Fruit fly (Drosophila melanogaster) whole organism, embryonic: ENCODE data around the gene Tm1.
A peak's percentile ranks its signal among the peaks of the same experiment; 100 is the strongest.

Experiments used
- Atf-2 ChIP-seq: fragments of 200-800 bp; sonication (Bioruptor generic); optimal IDR thresholded peaks from 2 replicates; lab custom pipeline; 2016; ENCODE audit warnings: missing biosample characterization, missing genetic modification characterization
- Atf6 ChIP-seq: fragments of 200-800 bp; sonication (Bioruptor generic); IDR thresholded peaks from 2 replicates; pipeline ENCODE4 v1.3.6; 2022; ENCODE audit warnings: missing biosample characterization, missing genetic modification characterization
- B-H1 ChIP-seq: fragments of 200-800 bp; sonication (Bioruptor generic); IDR thresholded peaks from 3 replicates; pipeline ENCODE4 v1.3.6; 2022; ENCODE audit warnings: missing biosample characterization, missing genetic modification characterization
- Blimp-1 ChIP-seq: fragments of 200-800 bp; sonication (Bioruptor generic); optimal IDR thresholded peaks from 3 replicates; lab custom pipeline; 2018; ENCODE audit warnings: missing biosample characterization, missing genetic modification characterization, mild to moderate bottlenecking, moderate library complexity, missing genetic modification reagents
- CG10979 ChIP-seq: fragments of 200-800 bp; sonication (Bioruptor generic); optimal IDR thresholded peaks from 2 replicates; lab custom pipeline; 2018; ENCODE audit warnings: missing biosample characterization, mild to moderate bottlenecking, missing genetic modification characterization, moderate library complexity
- CG11085 ChIP-seq: fragments of 200-800 bp; sonication (Bioruptor generic); IDR thresholded peaks from 2 replicates; pipeline ENCODE4 v1.3.6; 2022; ENCODE audit warnings: missing biosample characterization, missing genetic modification characterization
- CG12236 ChIP-seq: fragments of 200-800 bp; sonication (Bioruptor generic); optimal IDR thresholded peaks from 2 replicates; lab custom pipeline; 2016; ENCODE audit warnings: missing biosample characterization, missing genetic modification characterization
- CG13123 ChIP-seq: fragments of 200-800 bp; sonication (Bioruptor generic); optimal IDR thresholded peaks from 2 replicates; lab custom pipeline; 2016; ENCODE audit warnings: missing biosample characterization, missing genetic modification characterization
- CG17186 ChIP-seq: fragments of 200-800 bp; sonication (Bioruptor generic); optimal IDR thresholded peaks from 3 replicates; lab custom pipeline; 2017; ENCODE audit warnings: missing biosample characterization, missing genetic modification reagents, missing genetic modification characterization
- CG17829 ChIP-seq: fragments of 200-800 bp; optimal IDR thresholded peaks from 2 replicates; lab custom pipeline; 2019; ENCODE audit warnings: missing biosample characterization, mild to moderate bottlenecking, missing genetic modification characterization, moderate library complexity
- CG2199 ChIP-seq: fragments of 200-800 bp; sonication (Bioruptor generic); IDR thresholded peaks from 3 replicates; pipeline ENCODE4 v1.3.6; 2022; ENCODE audit warnings: missing biosample characterization, missing genetic modification characterization
- CG3838 ChIP-seq: fragments of 200-800 bp; sonication (Bioruptor generic); optimal IDR thresholded peaks from 3 replicates; lab custom pipeline; 2016; ENCODE audit warnings: missing biosample characterization, missing genetic modification characterization
- CG4617 ChIP-seq: fragments of 200-800 bp; sonication (Bioruptor generic); optimal IDR thresholded peaks from 3 replicates; lab custom pipeline; 2016; ENCODE audit warnings: missing biosample characterization, missing genetic modification characterization, borderline replicate concordance
- CG5953 ChIP-seq: fragments of 200-800 bp; sonication (Bioruptor generic); IDR thresholded peaks from 2 replicates; pipeline ENCODE4 v1.3.6; 2022; ENCODE audit warnings: missing biosample characterization, missing genetic modification characterization
- CG7745 ChIP-seq: fragments of 200-800 bp; sonication (Bioruptor generic); optimal IDR thresholded peaks from 2 replicates; lab custom pipeline; 2018; ENCODE audit warnings: missing biosample characterization, mild to moderate bottlenecking, missing genetic modification characterization, moderate library complexity
- CG7839 ChIP-seq: fragments of 200-800 bp; sonication (Bioruptor generic); optimal IDR thresholded peaks from 3 replicates; lab custom pipeline; 2018; ENCODE audit warnings: missing biosample characterization, mild to moderate bottlenecking, missing genetic modification characterization, moderate library complexity
- CG8359 ChIP-seq: fragments of 200-800 bp; sonication (Bioruptor generic); optimal IDR thresholded peaks from 2 replicates; lab custom pipeline; 2017; ENCODE audit warnings: missing biosample characterization, mild to moderate bottlenecking, missing genetic modification characterization, borderline replicate concordance
- CG8388 ChIP-seq: fragments of 200-800 bp; sonication (Bioruptor generic); optimal IDR thresholded peaks from 2 replicates; lab custom pipeline; 2019; ENCODE audit warnings: missing biosample characterization, mild to moderate bottlenecking, missing genetic modification characterization, moderate library complexity
- Dip2 ChIP-seq: fragments of 200-800 bp; sonication (Bioruptor generic); IDR thresholded peaks from 2 replicates; pipeline ENCODE4 v1.3.6; 2022; ENCODE audit warnings: missing biosample characterization, missing genetic modification characterization
- GATAe ChIP-seq: fragments of 200-800 bp; sonication (Bioruptor generic); conservative IDR thresholded peaks from 2 replicates; pipeline ENCODE4 v1.3.6; 2022; ENCODE audit warnings: missing biosample characterization, missing genetic modification characterization
- HLH54F ChIP-seq: fragments of 200-800 bp; sonication (Bioruptor generic); optimal IDR thresholded peaks from 3 replicates; lab custom pipeline; 2016; ENCODE audit warnings: missing biosample characterization, missing genetic modification characterization
- Hand ChIP-seq: fragments of 200-800 bp; sonication (Bioruptor generic); optimal IDR thresholded peaks from 2 replicates; lab custom pipeline; 2017; ENCODE audit warnings: mild to moderate bottlenecking, missing biosample characterization, missing genetic modification reagents, missing genetic modification characterization
- HmgD ChIP-seq: fragments of 200-800 bp; sonication (Bioruptor generic); optimal IDR thresholded peaks from 3 replicates; lab custom pipeline; 2016; ENCODE audit warnings: missing biosample characterization, missing genetic modification characterization
- Mad ChIP-seq: fragments of 200-800 bp; sonication (Bioruptor generic); optimal IDR thresholded peaks from 2 replicates; lab custom pipeline; 2016; ENCODE audit warnings: missing biosample characterization, missing genetic modification characterization
- PHDP ChIP-seq: fragments of 200-800 bp; sonication (Bioruptor generic); optimal IDR thresholded peaks from 3 replicates; lab custom pipeline; 2018; ENCODE audit warnings: missing biosample characterization, mild to moderate bottlenecking, missing genetic modification characterization, moderate library complexity
- Pdp1 ChIP-seq, 2 experiments: fragments of 200-800 bp; sonication (Bioruptor generic); optimal IDR thresholded peaks; 3 replicates each; lab custom pipeline; 2016; ENCODE audit warnings: missing biosample characterization in 2 of 2, missing genetic modification characterization in 2 of 2, mild to moderate bottlenecking in 1 of 2, moderate library complexity in 1 of 2
- Ptx1 ChIP-seq: fragments of 200-800 bp; sonication (Bioruptor generic); IDR thresholded peaks from 2 replicates; pipeline ENCODE4 v1.3.6; 2022; ENCODE audit warnings: missing biosample characterization, missing genetic modification characterization
- ap ChIP-seq: fragments of 200-800 bp; sonication (Bioruptor generic); IDR thresholded peaks from 2 replicates; pipeline ENCODE4 v1.3.6; 2022; ENCODE audit warnings: missing biosample characterization, missing genetic modification characterization
- ase ChIP-seq: fragments of 200-800 bp; sonication (Bioruptor generic); IDR thresholded peaks from 3 replicates; pipeline ENCODE4 v1.3.6; 2022; ENCODE audit warnings: missing biosample characterization, missing genetic modification characterization
- bab2 ChIP-seq: fragments of 200-800 bp; sonication (Bioruptor generic); optimal IDR thresholded peaks from 2 replicates; lab custom pipeline; 2016; ENCODE audit warnings: missing biosample characterization, missing genetic modification characterization
- chm ChIP-seq: fragments of 200-800 bp; sonication (Bioruptor generic); IDR thresholded peaks from 2 replicates; pipeline ENCODE4 v1.3.6; 2022; ENCODE audit warnings: missing biosample characterization, missing genetic modification characterization
- ci ChIP-seq: fragments of 200-800 bp; sonication (Bioruptor generic); IDR thresholded peaks from 3 replicates; pipeline ENCODE4 v1.3.6; 2022; ENCODE audit warnings: missing biosample characterization, missing genetic modification characterization
- dm ChIP-seq: fragments of 200-800 bp; sonication (Bioruptor generic); optimal IDR thresholded peaks from 3 replicates; lab custom pipeline; 2016; ENCODE audit warnings: missing biosample characterization, missing genetic modification characterization
- en ChIP-seq: fragments of 200-800 bp; sonication (Bioruptor generic); optimal IDR thresholded peaks from 2 replicates; lab custom pipeline; 2016; ENCODE audit warnings: missing biosample characterization, missing genetic modification characterization
- fu2 ChIP-seq: fragments of 200-800 bp; sonication (Bioruptor generic); optimal IDR thresholded peaks from 2 replicates; lab custom pipeline; 2016; ENCODE audit warnings: missing biosample characterization, missing genetic modification characterization
- gem ChIP-seq: fragments of 200-800 bp; sonication (Bioruptor generic); optimal IDR thresholded peaks from 2 replicates; lab custom pipeline; 2019; ENCODE audit warnings: missing biosample characterization, mild to moderate bottlenecking, missing genetic modification characterization, moderate library complexity
- ham ChIP-seq: fragments of 200-800 bp; sonication (Bioruptor generic); IDR thresholded peaks from 2 replicates; pipeline ENCODE4 v1.3.6; 2022; ENCODE audit warnings: missing biosample characterization, missing genetic modification characterization
- jumu ChIP-seq: fragments of 200-800 bp; sonication (Bioruptor generic); optimal IDR thresholded peaks from 3 replicates; lab custom pipeline; 2016; ENCODE audit warnings: missing biosample characterization, missing genetic modification characterization
- lmd ChIP-seq: fragments of 200-800 bp; sonication (Bioruptor generic); IDR thresholded peaks from 2 replicates; pipeline ENCODE4 v1.3.6; 2022; ENCODE audit warnings: missing biosample characterization, missing genetic modification characterization
- peb ChIP-seq: fragments of 200-800 bp; sonication (Bioruptor generic); IDR thresholded peaks from 2 replicates; pipeline ENCODE4 v1.3.6; 2022; ENCODE audit warnings: missing biosample characterization, missing genetic modification characterization
- sd ChIP-seq: fragments of 200-800 bp; sonication (Bioruptor generic); optimal IDR thresholded peaks from 3 replicates; lab custom pipeline; 2018; ENCODE audit warnings: missing biosample characterization, mild to moderate bottlenecking, missing genetic modification characterization, moderate library complexity
- slbo ChIP-seq: fragments of 200-800 bp; sonication (Bioruptor generic); IDR thresholded peaks from 2 replicates; pipeline ENCODE4 v1.3.6; 2022; ENCODE audit warnings: missing biosample characterization, missing genetic modification characterization
- slou ChIP-seq: fragments of 200-800 bp; sonication (Bioruptor generic); optimal IDR thresholded peaks from 3 replicates; lab custom pipeline; 2016; ENCODE audit warnings: missing biosample characterization, missing genetic modification characterization
- sna ChIP-seq: fragments of 200-800 bp; sonication (Bioruptor generic); IDR thresholded peaks from 2 replicates; pipeline ENCODE4 v1.3.6; 2022; ENCODE audit warnings: missing biosample characterization, missing genetic modification characterization; ENCODE audit not compliant: partially characterized antibody
- sob ChIP-seq: fragments of 200-800 bp; sonication (Bioruptor generic); IDR thresholded peaks from 2 replicates; pipeline ENCODE4 v1.3.6; 2022; ENCODE audit warnings: missing biosample characterization, missing genetic modification characterization
- stwl ChIP-seq: fragments of 200-800 bp; sonication (Bioruptor generic); optimal IDR thresholded peaks from 3 replicates; lab custom pipeline; 2018; ENCODE audit warnings: missing biosample characterization, mild to moderate bottlenecking, missing genetic modification characterization, moderate library complexity
- tap ChIP-seq: fragments of 200-800 bp; optimal IDR thresholded peaks from 3 replicates; lab custom pipeline; 2019; ENCODE audit warnings: missing biosample characterization, mild to moderate bottlenecking, missing genetic modification characterization, moderate library complexity
- tup ChIP-seq: fragments of 200-800 bp; sonication (Bioruptor generic); optimal IDR thresholded peaks from 2 replicates; lab custom pipeline; 2016; ENCODE audit warnings: missing biosample characterization, mild to moderate bottlenecking, missing genetic modification characterization, moderate library complexity
- vfl ChIP-seq: fragments of 200-800 bp; sonication (Bioruptor generic); optimal IDR thresholded peaks from 2 replicates; lab custom pipeline; 2016; ENCODE audit warnings: missing biosample characterization, missing genetic modification characterization
- yki ChIP-seq: fragments of >200 bp; optimal IDR thresholded peaks from 3 replicates; lab custom pipeline; 2018
- zfh1 ChIP-seq: fragments of 200-800 bp; sonication (Bioruptor generic); IDR thresholded peaks from 3 replicates; pipeline ENCODE4 v1.3.6; 2022; ENCODE audit warnings: missing biosample characterization, missing genetic modification characterization

Tm1 gene

DNA sequence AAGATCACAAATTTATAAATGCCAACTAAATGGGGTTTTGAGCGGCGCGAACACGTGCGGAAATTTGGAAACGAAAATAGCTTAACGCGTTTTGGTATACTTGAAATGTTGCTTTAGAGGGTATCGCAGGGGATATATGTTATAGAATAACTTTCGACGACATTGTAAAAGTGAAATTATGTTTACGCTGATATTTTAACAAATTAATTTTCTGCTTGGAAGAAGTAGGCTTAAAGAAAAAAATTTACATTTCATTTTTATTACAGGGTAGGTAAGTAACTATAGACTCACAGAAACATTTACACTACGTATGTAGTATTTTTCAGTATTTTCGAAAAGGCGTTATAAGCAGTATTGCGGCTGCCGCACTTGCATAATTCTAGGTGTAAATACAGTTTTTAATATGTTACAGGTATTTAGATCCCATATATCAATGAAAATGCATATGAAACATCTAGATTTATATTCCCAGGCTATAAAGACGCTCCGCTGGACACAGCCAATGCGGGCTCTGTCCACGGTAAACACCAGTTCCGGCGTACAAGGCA, 48.6 kb upstream of the Tm1 start, which contains the start of the genes Art3 and mRpS10 (continued):
- peak; percentile 98 for TF ChIP-seq tup (GFP tag; lab: Kevin White, UChicago)
- TF ChIP-seq CG17186 (GFP tag; lab: Kevin White, UChicago) = peak; percentile 98
- TF ChIP-seq CG7745 = peak; percentile 99
- peak; percentile 100 for TF ChIP-seq peb (GFP tag; lab: Robert Waterston, UW)
- peak; percentile 100 for TF ChIP-seq sob
- TF ChIP-seq stwl (tag; lab: Kevin White, UChicago) = peak; percentile 98
- peak; percentile 100 for TF ChIP-seq chm
- TF ChIP-seq HLH54F (GFP tag; lab: Kevin White, UChicago) = peak; percentile 100
- TF ChIP-seq CG13123 (GFP tag; lab: Kevin White, UChicago) = peak; percentile 100
- TF ChIP-seq GATAe (GFP tag; lab: Robert Waterston, UW) = peak; percentile 100
- TF ChIP-seq CG12236 (GFP tag; lab: Kevin White, UChicago) = peak; percentile 100
- peak; percentile 100 for TF ChIP-seq CG2199 (GFP tag; lab: Robert Waterston, UW)
- peak; percentile 100 for TF ChIP-seq CG10979 (tag; lab: Kevin White, UChicago)
- TF ChIP-seq Mad (GFP tag; lab: Kevin White, UChicago) = peak; percentile 100
- peak; percentile 99 for TF ChIP-seq CG3838 (GFP tag; lab: Kevin White, UChicago)
- peak; percentile 100 for TF ChIP-seq CG8388 (GFP tag; lab: Kevin White, UChicago)
- TF ChIP-seq CG11085 (GFP tag; lab: Robert Waterston, UW) = peak; percentile 100
- peak; percentile 100 for TF ChIP-seq ap (GFP tag; lab: Robert Waterston, UW)
- peak; percentile 100 for TF ChIP-seq jumu
- peak; percentile 100 for TF ChIP-seq CG17829 (tag; lab: Kevin White, UChicago)
- TF ChIP-seq dm = peak; percentile 100
- TF ChIP-seq ci (GFP tag; lab: Robert Waterston, UW) = peak; percentile 100
- TF ChIP-seq Pdp1 (GFP tag; optimal IDR thresholded peaks at IDR 0.05; lab: Kevin White, UChicago) = peak; percentile 100
- TF ChIP-seq ham (GFP tag; lab: Robert Waterston, UW) = peak; percentile 100
- TF ChIP-seq ase (GFP tag; lab: Robert Waterston, UW) = peak; percentile 100
- no peak for TF ChIP-seq yki (lab: Kevin White, UChicago)
- TF ChIP-seq Atf6 = peak; percentile 100
- peak; percentile 100 for TF ChIP-seq CG7839 (tag; lab: Kevin White, UChicago)
- peak; percentile 100 for TF ChIP-seq B-H1 (GFP tag; lab: Robert Waterston, UW)
- TF ChIP-seq tap (tag; lab: Kevin White, UChicago) = peak; percentile 100
- peak; percentile 99 for TF ChIP-seq Blimp-1 (GFP tag; lab: Kevin White, UChicago)
- TF ChIP-seq en (GFP tag; lab: Kevin White, UChicago) = peak; percentile 100
- peak; percentile 84 for TF ChIP-seq Dip2 (GFP tag; lab: Robert Waterston, UW)
- peak; percentile 99 for TF ChIP-seq sd (tag; lab: Kevin White, UChicago)
- peak; percentile 100 for TF ChIP-seq bab2 (GFP tag; lab: Kevin White, UChicago)
- TF ChIP-seq PHDP (tag; lab: Kevin White, UChicago) = peak; percentile 100
- TF ChIP-seq gem (tag; lab: Kevin White, UChicago) = peak; percentile 100
- peak; percentile 100 for TF ChIP-seq CG4617
- TF ChIP-seq sna (GFP tag; lab: Robert Waterston, UW) = peak; percentile 37; the same call in 1 of the 2 replicates
- TF ChIP-seq zfh1 (GFP tag; lab: Robert Waterston, UW) = peak; percentile 100
- TF ChIP-seq Ptx1 (GFP tag; lab: Robert Waterston, UW) = peak; percentile 100
- TF ChIP-seq vfl (GFP tag; lab: Kevin White, UChicago) = peak; percentile 99
- TF ChIP-seq HmgD = peak; percentile 99
- peak; percentile 100 for TF ChIP-seq Atf-2 (GFP tag; lab: Kevin White, UChicago)
- TF ChIP-seq lmd (GFP tag; lab: Robert Waterston, UW) = peak; percentile 100
- TF ChIP-seq slou (GFP tag; lab: Kevin White, UChicago) = peak; percentile 100
- peak; percentile 97 for TF ChIP-seq CG8359 (GFP tag; lab: Kevin White, UChicago)
- peak; percentile 100 for TF ChIP-seq slbo (GFP tag; lab: Robert Waterston, UW)
- peak; percentile 99 for TF ChIP-seq Hand
- peak; percentile 100 for TF ChIP-seq CG5953 (GFP tag; lab: Robert Waterston, UW)
- TF ChIP-seq fu2 (GFP tag; lab: Kevin White, UChicago) = peak; percentile 100
